Worm (Caenorhabditis elegans) whole organism, L2 larva: ENCODE results near the gene C07E3.8.

Source experiments
- C34F6.9 ChIP-seq: fragments of 150-350 bp; optimal IDR thresholded peaks from 2 replicates; lab custom pipeline; 2014; ENCODE audit warnings: missing biosample characterization, missing genetic modification characterization
- F13H6.1 ChIP-seq: sonication (generic microtip); optimal IDR thresholded peaks from 2 replicates; lab custom pipeline; 2016; ENCODE audit warnings: missing genetic modification characterization, missing compliant biosample characterization
- R02D3.7 ChIP-seq: fragments of 150-350 bp; optimal IDR thresholded peaks from 2 replicates; lab custom pipeline; 2014; ENCODE audit warnings: missing biosample characterization, missing genetic modification characterization
- Y55F3AM.14 ChIP-seq: fragments of 200-800 bp; sonication (Bioruptor generic); optimal IDR thresholded peaks from 2 replicates; lab custom pipeline; 2018; ENCODE audit warnings: mild to moderate bottlenecking, missing genetic modification characterization, missing compliant biosample characterization
- ZK546.5 ChIP-seq: sonication (generic microtip); optimal IDR thresholded peaks from 2 replicates; lab custom pipeline; 2017; ENCODE audit warnings: missing biosample characterization, missing genetic modification characterization
- alr-1 ChIP-seq: fragments of 150-350 bp; optimal IDR thresholded peaks from 2 replicates; lab custom pipeline; 2014; ENCODE audit warnings: missing biosample characterization, missing genetic modification characterization
- aly-2 ChIP-seq: fragments of 150-350 bp; optimal IDR thresholded peaks from 2 replicates; lab custom pipeline; 2014; ENCODE audit warnings: missing biosample characterization, missing genetic modification characterization
- ama-1 ChIP-seq: fragments of 150-350 bp; optimal IDR thresholded peaks from 2 replicates; lab custom pipeline; 2018; ENCODE audit warnings: inconsistent platforms
- blmp-1 ChIP-seq: sonication (generic microtip); optimal IDR thresholded peaks from 2 replicates; lab custom pipeline; 2017; ENCODE audit warnings: missing genetic modification characterization, mild to moderate bottlenecking, missing compliant biosample characterization, antibody characterized with exemption, moderate library complexity; ENCODE audit not compliant: insufficient read depth
- ceh-16 ChIP-seq: fragments of 150-350 bp; optimal IDR thresholded peaks from 2 replicates; lab custom pipeline; 2014; ENCODE audit warnings: missing biosample characterization, missing genetic modification characterization
- ceh-82 ChIP-seq: fragments of 150-350 bp; optimal IDR thresholded peaks from 2 replicates; lab custom pipeline; 2014; ENCODE audit warnings: missing biosample characterization, missing genetic modification characterization
- crh-2 ChIP-seq: sonication (generic microtip); optimal IDR thresholded peaks from 2 replicates; lab custom pipeline; 2017; ENCODE audit warnings: missing biosample characterization, missing genetic modification characterization
- dmd-4 ChIP-seq: sonication (generic microtip); optimal IDR thresholded peaks from 2 replicates; lab custom pipeline; 2017; ENCODE audit warnings: missing biosample characterization, missing genetic modification characterization
- egl-27 ChIP-seq: sonication (generic microtip); optimal IDR thresholded peaks from 3 replicates; lab custom pipeline; 2017; ENCODE audit warnings: missing biosample characterization, missing genetic modification reagents, missing genetic modification characterization
- elt-1 ChIP-seq: fragments of 150-350 bp; optimal IDR thresholded peaks from 2 replicates; lab custom pipeline; 2014; ENCODE audit warnings: missing biosample characterization, missing genetic modification characterization
- elt-3 ChIP-seq: sonication (generic microtip); optimal IDR thresholded peaks from 2 replicates; lab custom pipeline; 2017; ENCODE audit warnings: missing biosample characterization, missing genetic modification characterization
- fos-1 ChIP-seq: fragments of 150-350 bp; optimal IDR thresholded peaks from 2 replicates; lab custom pipeline; 2014; ENCODE audit warnings: missing biosample characterization, missing genetic modification characterization
- gmeb-1 ChIP-seq: fragments of 150-350 bp; optimal IDR thresholded peaks from 2 replicates; lab custom pipeline; 2014; ENCODE audit warnings: missing biosample characterization, missing genetic modification characterization
- lin-11 ChIP-seq: fragments of 150-350 bp; sonication (generic microtip); optimal IDR thresholded peaks from 2 replicates; lab custom pipeline; 2014; ENCODE audit warnings: missing biosample characterization, missing genetic modification characterization, inconsistent platforms, mixed read lengths
- lin-13 ChIP-seq: fragments of 150-350 bp; optimal IDR thresholded peaks from 2 replicates; lab custom pipeline; 2014; ENCODE audit warnings: missing biosample characterization, missing genetic modification reagents, missing genetic modification characterization
- lin-39 ChIP-seq: fragments of 150-350 bp; optimal IDR thresholded peaks from 2 replicates; lab custom pipeline; 2014; ENCODE audit warnings: missing biosample characterization, missing genetic modification reagents, missing genetic modification characterization
- lsy-2 ChIP-seq, 2 experiments: fragments of 150-350 bp in 1 of 2; sonication (generic microtip) in 1 of 2; optimal IDR thresholded peaks; 2 replicates each; lab custom pipeline; 2014 to 2017; ENCODE audit warnings: missing biosample characterization in 2 of 2, missing genetic modification characterization in 2 of 2
- mab-5 ChIP-seq: fragments of 150-350 bp; optimal IDR thresholded peaks from 2 replicates; lab custom pipeline; 2014; ENCODE audit warnings: missing biosample characterization, missing genetic modification characterization
- mbf-1 ChIP-seq: sonication (generic microtip); optimal IDR thresholded peaks from 2 replicates; lab custom pipeline; 2017; ENCODE audit warnings: missing biosample characterization, missing genetic modification characterization
- mdl-1 ChIP-seq, 2 experiments: fragments of 150-350 bp in 1 of 2; sonication (generic microtip) in 1 of 2; optimal IDR thresholded peaks; 2 replicates each; lab custom pipeline; 2017; ENCODE audit warnings: missing biosample characterization in 2 of 2, missing genetic modification characterization in 2 of 2
- nhr-10 ChIP-seq: sonication (generic microtip); optimal IDR thresholded peaks from 2 replicates; lab custom pipeline; 2017; ENCODE audit warnings: missing biosample characterization, missing genetic modification characterization
- nhr-11 ChIP-seq: fragments of 150-350 bp; optimal IDR thresholded peaks from 2 replicates; lab custom pipeline; 2014; ENCODE audit warnings: missing biosample characterization, missing genetic modification characterization
- nhr-12 ChIP-seq: fragments of 150-350 bp; optimal IDR thresholded peaks from 2 replicates; lab custom pipeline; 2014; ENCODE audit warnings: missing biosample characterization, missing genetic modification characterization
- nhr-129 ChIP-seq: fragments of 150-350 bp; optimal IDR thresholded peaks from 2 replicates; lab custom pipeline; 2014; ENCODE audit warnings: missing biosample characterization, missing genetic modification characterization
- nhr-21 ChIP-seq: fragments of 150-350 bp; optimal IDR thresholded peaks from 2 replicates; lab custom pipeline; 2014; ENCODE audit warnings: missing biosample characterization, missing genetic modification characterization
- nhr-23 ChIP-seq: fragments of 150-350 bp; optimal IDR thresholded peaks from 2 replicates; lab custom pipeline; 2014; ENCODE audit warnings: missing biosample characterization, missing genetic modification reagents, missing genetic modification characterization
- nhr-237 ChIP-seq: fragments of 150-350 bp; optimal IDR thresholded peaks from 2 replicates; lab custom pipeline; 2014; ENCODE audit warnings: missing biosample characterization, missing genetic modification characterization
- nhr-25 ChIP-seq: fragments of 150-350 bp; sonication (generic microtip); optimal IDR thresholded peaks from 3 replicates; lab custom pipeline; 2014; ENCODE audit warnings: missing biosample characterization, missing genetic modification characterization
- nhr-6 ChIP-seq: fragments of 150-350 bp; optimal IDR thresholded peaks from 2 replicates; lab custom pipeline; 2014; ENCODE audit warnings: missing biosample characterization, missing genetic modification characterization
- nhr-77 ChIP-seq: fragments of 150-350 bp; optimal IDR thresholded peaks from 2 replicates; lab custom pipeline; 2014; ENCODE audit warnings: missing biosample characterization, missing genetic modification characterization
- peb-1 ChIP-seq: fragments of 150-350 bp; optimal IDR thresholded peaks from 2 replicates; lab custom pipeline; 2014; ENCODE audit warnings: missing biosample characterization, missing genetic modification characterization
- sem-4 ChIP-seq: fragments of 150-350 bp; optimal IDR thresholded peaks from 2 replicates; lab custom pipeline; 2014; ENCODE audit warnings: missing biosample characterization, missing genetic modification reagents, missing genetic modification characterization
- skn-1 ChIP-seq: sonication (generic microtip); optimal IDR thresholded peaks from 2 replicates; lab custom pipeline; 2017; ENCODE audit warnings: missing biosample characterization, missing genetic modification characterization
- sma-3 ChIP-seq: sonication (generic microtip); optimal IDR thresholded peaks from 2 replicates; lab custom pipeline; 2016; ENCODE audit warnings: missing genetic modification reagents, missing genetic modification characterization, missing compliant biosample characterization
- sma-9 ChIP-seq, 2 experiments: fragments of 150-350 bp in 1 of 2; sonication (generic microtip) in 1 of 2; optimal IDR thresholded peaks; 2 replicates each; lab custom pipeline; 2014 to 2016; ENCODE audit warnings: missing genetic modification characterization in 2 of 2, mild to moderate bottlenecking in 1 of 2, missing biosample characterization in 1 of 2, missing compliant biosample characterization in 1 of 2, missing genetic modification reagents in 1 of 2, moderate library complexity in 1 of 2
- snpc-4 ChIP-seq: fragments of 150-350 bp; optimal IDR thresholded peaks from 2 replicates; lab custom pipeline; 2014; ENCODE audit warnings: missing biosample characterization, missing genetic modification characterization
- unc-39 ChIP-seq: fragments of 150-350 bp; optimal IDR thresholded peaks from 2 replicates; lab custom pipeline; 2014; ENCODE audit warnings: missing biosample characterization, missing genetic modification characterization
- unc-55 ChIP-seq: fragments of 150-350 bp; sonication (generic microtip); optimal IDR thresholded peaks from 3 replicates; lab custom pipeline; 2014; ENCODE audit warnings: missing biosample characterization, missing genetic modification reagents, missing genetic modification characterization
- unc-62 ChIP-seq: fragments of 150-350 bp; optimal IDR thresholded peaks from 2 replicates; lab custom pipeline; 2014; ENCODE audit warnings: missing biosample characterization, missing genetic modification reagents, missing genetic modification characterization
- zag-1 ChIP-seq: fragments of 150-350 bp; optimal IDR thresholded peaks from 2 replicates; lab custom pipeline; 2014; ENCODE audit warnings: missing biosample characterization, missing genetic modification characterization
- ztf-1 ChIP-seq: fragments of 200-800 bp; sonication (Bioruptor generic); conservative IDR thresholded peaks from 2 replicates; pipeline ENCODE4 v1.3.6; 2022; ENCODE audit warnings: missing genetic modification characterization, missing compliant biosample characterization
- ztf-11 ChIP-seq: sonication (generic microtip); optimal IDR thresholded peaks from 2 replicates; lab custom pipeline; 2017; ENCODE audit warnings: missing biosample characterization, missing genetic modification characterization
- ztf-4 ChIP-seq: fragments of 150-350 bp; optimal IDR thresholded peaks from 2 replicates; lab custom pipeline; 2014; ENCODE audit warnings: missing biosample characterization, missing genetic modification characterization

Gene C07E3.8

ce11 chrII:10388041-10388706 lies 36.1 kb downstream of the C07E3.8 start (continued):
- TF ChIP-seq nhr-6 (tag; lab: Kevin White, UChicago) (peak; percentile 32), nhr-21 (tag; lab: Kevin White, UChicago) (peak; percentile 58), lin-11 (tag; lab: Kevin White, UChicago) (peak; percentile 33)

ce11 chrII:10389038-10389437 lies 37.0 kb downstream of the C07E3.8 start:
- TF ChIP-seq Y55F3AM.14 (GFP tag; lab: Kevin White, UChicago) (peak; percentile 34), C34F6.9 (tag; lab: Kevin White, UChicago) (peak; percentile 39), unc-55 (GFP tag; lab: Kevin White, UChicago) (no peak), nhr-237 (tag; lab: Kevin White, UChicago) (no peak), nhr-6 (tag; lab: Kevin White, UChicago) (peak; percentile 67), mab-5 (tag; lab: Kevin White, UChicago) (no peak), dmd-4 (no peak), nhr-129 (tag; lab: Kevin White, UChicago) (peak; percentile 63), ZK546.5 (tag; lab: Kevin White, UChicago) (no peak), ceh-16 (no peak), sma-9 (GFP tag; optimal IDR thresholded peaks at IDR 0.05; lab: Kevin White, UChicago) (peak; percentile 89), sma-9 (tag; optimal IDR thresholded peaks at IDR 0.05; lab: Kevin White, UChicago) (no peak), elt-3 (tag; lab: Kevin White, UChicago) (no peak), crh-2 (tag; lab: Kevin White, UChicago) (peak; percentile 74), sem-4 (tag; lab: Kevin White, UChicago) (peak; percentile 39), ztf-1 (no peak), nhr-10 (no peak), unc-39 (tag; lab: Kevin White, UChicago) (no peak), lin-13 (GFP tag; lab: Kevin White, UChicago) (peak; percentile 52), blmp-1 (peak; percentile 86), nhr-11 (no peak), R02D3.7 (tag; lab: Kevin White, UChicago) (no peak), snpc-4 (peak; percentile 17), lsy-2 (tag; optimal IDR thresholded peaks at IDR 0.05; lab: Kevin White, UChicago) (peak in 1 of 2 experiments; percentile 65), peb-1 (tag; lab: Kevin White, UChicago) (no peak), ztf-11 (no peak), egl-27 (tag; lab: Kevin White, UChicago) (no peak), elt-1 (tag; lab: Kevin White, UChicago) (no peak), F13H6.1 (tag; lab: Kevin White, UChicago) (peak; percentile 79), lin-39 (tag; lab: Kevin White, UChicago) (no peak), nhr-77 (tag; lab: Kevin White, UChicago) (no peak), mbf-1 (tag; lab: Kevin White, UChicago) (no peak), zag-1 (no peak), nhr-23 (tag; lab: Kevin White, UChicago) (no peak), skn-1 (no peak), nhr-12 (tag; lab: Kevin White, UChicago) (no peak), mdl-1 (tag; optimal IDR thresholded peaks at IDR 0.05; lab: Kevin White, UChicago) (peak; percentile 55 to 58), lin-11 (tag; lab: Kevin White, UChicago) (no peak), sma-3 (GFP tag; lab: Kevin White, UChicago) (peak; percentile 90), unc-62 (GFP tag; lab: Kevin White, UChicago) (no peak), alr-1 (tag; lab: Kevin White, UChicago) (no peak), ama-1 (lab: Kevin White, UChicago) (peak; percentile 61), ztf-4 (tag; lab: Kevin White, UChicago) (no peak), aly-2 (no peak), ceh-82 (tag; lab: Kevin White, UChicago) (no peak), fos-1 (peak; percentile 71), gmeb-1 (tag; lab: Kevin White, UChicago) (peak; percentile 56), nhr-21 (tag; lab: Kevin White, UChicago) (peak; percentile 86), nhr-25 (peak; percentile 83)
